Worm (Caenorhabditis elegans): ENCODE data around the gene bmy-1.
"Not testable (repeated sequence)": the region's sequence is repeated elsewhere in the genome, so short reads cannot be mapped to it uniquely, and the experiment has no call there.

Gene bmy-1

DNA sequence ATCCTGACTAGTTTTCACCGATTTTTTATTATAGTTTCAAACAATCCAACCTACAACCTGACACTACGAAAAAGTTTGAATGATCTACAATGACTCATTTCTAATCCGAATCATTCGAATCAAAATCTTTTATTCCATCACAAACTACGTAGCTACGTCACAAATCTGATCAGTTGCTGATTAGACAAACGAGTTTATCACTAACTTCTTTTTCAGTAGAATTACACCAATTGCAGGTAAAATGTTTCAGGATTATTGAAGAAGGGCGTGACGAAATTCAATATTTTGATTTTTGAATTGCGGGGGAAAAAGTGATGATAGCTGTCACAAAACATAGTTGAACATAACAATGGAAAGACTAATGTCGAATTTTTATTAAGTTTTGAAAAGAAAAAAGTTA, 16.9 kb upstream of the bmy-1 start:
- TF ChIP-seq athp-1 (tag; optimal IDR thresholded peaks at IDR 0.05), result no peak
- no peak for TF ChIP-seq ets-4 (GFP tag; optimal IDR thresholded peaks at IDR 0.05)
- TF ChIP-seq sdz-38 (tag; optimal IDR thresholded peaks at IDR 0.05), result no peak
- no peak for TF ChIP-seq lin-54 (GFP tag; optimal IDR thresholded peaks at IDR 0.05)
- no peak for TF ChIP-seq nhr-179 (tag; optimal IDR thresholded peaks at IDR 0.05)

DNA sequence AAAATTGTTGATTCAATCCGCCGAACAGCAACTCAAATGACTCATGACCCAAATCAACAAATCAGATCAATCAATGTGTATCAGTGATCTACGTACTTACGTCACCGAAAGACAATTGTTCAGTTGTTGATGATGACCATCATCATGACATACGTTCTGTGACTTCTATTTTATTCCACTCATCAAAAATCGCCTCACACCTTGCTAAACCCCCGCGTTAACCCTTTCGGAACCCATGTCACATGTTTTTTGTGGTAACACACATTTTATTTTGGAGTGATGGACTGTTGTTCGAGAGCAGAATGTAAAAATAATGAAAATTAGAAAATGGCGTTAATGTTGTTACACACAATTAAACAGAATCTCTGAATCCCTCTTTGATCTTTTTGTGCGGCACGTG, 16.1 kb upstream of the bmy-1 start:
- 0 out of 2 replicates have a peak, but pooled peaks have one; percentile 1 for TF ChIP-seq nfyb-1 (GFP tag; IDR thresholded peaks at IDR 0.05)
- no peak for TF ChIP-seq hlh-12 (tag; optimal IDR thresholded peaks at IDR 0.05)

DNA sequence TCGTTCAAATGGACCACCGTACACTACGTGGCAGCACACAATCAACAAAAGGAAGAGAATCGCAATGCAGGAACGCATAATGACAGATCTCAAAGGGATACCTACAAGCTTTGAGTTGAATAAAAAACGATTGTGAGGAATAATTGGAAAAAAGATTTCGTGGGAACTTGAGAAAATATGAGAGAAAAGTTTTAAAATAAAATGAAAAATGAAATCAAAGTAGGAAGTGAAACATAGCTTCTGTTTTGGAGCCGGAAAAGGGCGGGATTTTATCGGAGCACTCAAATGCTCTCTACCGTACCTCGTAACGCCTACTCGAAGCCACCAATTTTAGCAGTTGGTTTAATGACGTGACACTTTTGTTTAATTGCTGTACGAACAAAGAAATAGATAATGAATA, 13.7 kb upstream of the bmy-1 start, which contains the start of gene F09E5.14:
TSS of gene F09E5.14 (minus strand) at position 101 of the 400 bp plus-strand sequence.
- TF ChIP-seq let-607 (tag; optimal IDR thresholded peaks at IDR 0.05) (no peak), mxl-1 (tag; optimal IDR thresholded peaks at IDR 0.05) (no peak), sptf-2 (GFP tag; optimal IDR thresholded peaks at IDR 0.05) (no peak), ceh-100 (GFP tag; IDR thresholded peaks at IDR 0.05) (no peak), Y53F4B.3 (GFP tag; IDR thresholded peaks at IDR 0.05) (no peak), ceh-91 (GFP tag; IDR thresholded peaks at IDR 0.05) (no peak), snpc-4 (GFP tag; optimal IDR thresholded peaks at IDR 0.05) (no peak), snpc-4 (tag; optimal IDR thresholded peaks at IDR 0.05) (no peak), snpc-1.3 (tag; optimal IDR thresholded peaks at IDR 0.05; ENCODE audit: insufficient read depth) (no peak), nhr-80 (tag; optimal IDR thresholded peaks at IDR 0.05) (no peak), ztf-22 (GFP tag; optimal IDR thresholded peaks at IDR 0.05) (no peak), attf-6 (GFP tag; IDR thresholded peaks at IDR 0.05) (no peak), B0019.2 (GFP tag; conservative IDR thresholded peaks at IDR 0.05) (no peak)

DNA sequence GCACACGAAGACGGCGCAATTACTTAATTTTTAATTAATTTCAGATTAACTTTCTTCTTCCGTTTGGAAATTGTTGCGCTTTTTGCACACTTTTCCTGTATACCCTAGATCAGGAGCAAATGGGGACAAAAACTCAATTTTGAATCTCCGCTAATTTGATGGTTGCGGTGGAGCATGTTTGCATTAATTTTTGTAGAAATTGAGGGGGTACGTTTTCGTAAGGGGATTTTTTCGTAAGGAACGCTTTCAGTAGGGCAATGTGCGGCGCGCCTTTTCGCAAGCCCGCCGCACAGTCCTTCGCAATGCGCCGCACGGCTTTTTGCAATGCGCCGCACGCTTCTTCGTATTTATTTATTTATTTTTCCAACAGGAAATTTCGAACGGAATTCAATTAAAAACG, 12.1 kb upstream of the bmy-1 start:
- peak; percentile 85 for TF ChIP-seq C17E4.6 (GFP tag; IDR thresholded peaks at IDR 0.05)
- TF ChIP-seq F33H1.4 (GFP tag; IDR thresholded peaks at IDR 0.05), result peak; percentile 70
- peak; percentile 67; the same call in 1 of the 2 replicates for TF ChIP-seq bed-2 (GFP tag; IDR thresholded peaks at IDR 0.05)
- TF ChIP-seq dox-1 (GFP tag; IDR thresholded peaks at IDR 0.05), result peak; percentile 98
- peak; percentile 88 for TF ChIP-seq rcor-1 (GFP tag; IDR thresholded peaks at IDR 0.05)
- TF ChIP-seq aptf-3 (GFP tag; IDR thresholded peaks at IDR 0.05), result 0 out of 2 replicates have a peak, but pooled peaks have one; percentile 14
- TF ChIP-seq lir-1 (GFP tag; conservative IDR thresholded peaks at IDR 0.05), result peak; percentile 57; the same call in 1 of the 2 replicates
- TF ChIP-seq efl-1 (GFP tag; optimal IDR thresholded peaks at IDR 0.05), result peak; percentile 53
- TF ChIP-seq hmg-1.2 (GFP tag; IDR thresholded peaks at IDR 0.05), result peak; percentile 74
- TF ChIP-seq C06A6.2 (GFP tag; conservative IDR thresholded peaks at IDR 0.05), result peak; percentile 100
- TF ChIP-seq let-526 (GFP tag; IDR thresholded peaks at IDR 0.05), result peak; percentile 89
- peak; percentile 57; the same call in 1 of the 2 replicates for TF ChIP-seq attf-6 (GFP tag; IDR thresholded peaks at IDR 0.05)
- TF ChIP-seq Y79H2A.3 (GFP tag; conservative IDR thresholded peaks at IDR 0.05), result peak; percentile 74; the same call in 1 of the 2 replicates
- peak; percentile 99 for TF ChIP-seq mcd-1 (GFP tag; IDR thresholded peaks at IDR 0.05)
- not testable (repeated sequence) for TF ChIP-seq snpc-4 (GFP tag; optimal IDR thresholded peaks at IDR 0.05)
- peak in 1 of 4 experiments; percentile 36 for TF ChIP-seq snpc-4 (tag; optimal IDR thresholded peaks at IDR 0.05)
- peak; percentile 95 for TF ChIP-seq nfyb-1 (GFP tag; IDR thresholded peaks at IDR 0.05)
- TF ChIP-seq lin-40 (tag; optimal IDR thresholded peaks at IDR 0.05), result peak; percentile 37
- TF ChIP-seq ztf-18 (tag; optimal IDR thresholded peaks at IDR 0.05), result peak; percentile 11
- peak; percentile 94 for TF ChIP-seq ceh-100 (GFP tag; IDR thresholded peaks at IDR 0.05)
- peak; percentile 83 for TF ChIP-seq cebp-1 (GFP tag; IDR thresholded peaks at IDR 0.05)
- peak; percentile 46 for TF ChIP-seq cebp-1 (tag; optimal IDR thresholded peaks at IDR 0.05)
- peak; percentile 66 for TF ChIP-seq hmg-20 (GFP tag; IDR thresholded peaks at IDR 0.05)
- peak; percentile 63 for TF ChIP-seq lsl-1 (GFP tag; optimal IDR thresholded peaks at IDR 0.05)
- TF ChIP-seq D2030.7 (GFP tag; IDR thresholded peaks at IDR 0.05), result peak; percentile 90
- TF ChIP-seq aptf-2 (GFP tag; conservative IDR thresholded peaks at IDR 0.05), result peak; percentile 61; the same call in 1 of the 2 replicates
- TF ChIP-seq ceh-91 (GFP tag; IDR thresholded peaks at IDR 0.05), result peak; percentile 87
- peak; percentile 72 for TF ChIP-seq attf-5 (GFP tag; optimal IDR thresholded peaks at IDR 0.05)
- peak; percentile 91 for TF ChIP-seq Y56A3A.18 (GFP tag; IDR thresholded peaks at IDR 0.05)

Measured in whole organism, young adult.